Worm (Caenorhabditis elegans) whole organism, L1 larva: Measurements from ENCODE around the gene ceh-34.

ENCODE experiments used
- ceh-63 ChIP-seq: fragments of 200-800 bp; sonication (Bioruptor generic); optimal IDR thresholded peaks from 2 replicates; lab custom pipeline; 2018; ENCODE audit warnings: mild to moderate bottlenecking, missing genetic modification characterization, missing compliant biosample characterization
- dsc-1 ChIP-seq: sonication (generic microtip); optimal IDR thresholded peaks from 2 replicates; lab custom pipeline; 2016; ENCODE audit warnings: mild to moderate bottlenecking, missing genetic modification characterization, missing compliant biosample characterization
- egl-13 ChIP-seq: sonication (generic microtip); optimal IDR thresholded peaks from 2 replicates; lab custom pipeline; 2016; ENCODE audit warnings: missing genotype, missing genetic modification reagents, missing genetic modification characterization, missing compliant biosample characterization
- elt-3 ChIP-seq, 6 experiments: fragments of 150-350 bp in 1 of 6; sonication (generic microtip); optimal IDR thresholded peaks; 2 replicates each; lab custom pipeline; 2017 to 2018; ENCODE audit warnings: missing biosample characterization in 6 of 6, missing genetic modification characterization in 6 of 6, inconsistent platforms in 1 of 6
- pqm-1 ChIP-seq: sonication (generic microtip); optimal IDR thresholded peaks from 3 replicates; lab custom pipeline; 2017; ENCODE audit warnings: missing biosample characterization, missing genetic modification characterization
- ztf-11 ChIP-seq, 2 experiments: sonication (generic microtip); optimal IDR thresholded peaks; 2 replicates each; lab custom pipeline; 2016 to 2017; ENCODE audit warnings: missing genetic modification characterization in 2 of 2, missing biosample characterization in 1 of 2, missing compliant biosample characterization in 1 of 2
- ztf-4 ChIP-seq: fragments of 150-350 bp; optimal IDR thresholded peaks from 2 replicates; lab custom pipeline; 2014; ENCODE audit warnings: missing biosample characterization, missing genetic modification characterization

DNA sequence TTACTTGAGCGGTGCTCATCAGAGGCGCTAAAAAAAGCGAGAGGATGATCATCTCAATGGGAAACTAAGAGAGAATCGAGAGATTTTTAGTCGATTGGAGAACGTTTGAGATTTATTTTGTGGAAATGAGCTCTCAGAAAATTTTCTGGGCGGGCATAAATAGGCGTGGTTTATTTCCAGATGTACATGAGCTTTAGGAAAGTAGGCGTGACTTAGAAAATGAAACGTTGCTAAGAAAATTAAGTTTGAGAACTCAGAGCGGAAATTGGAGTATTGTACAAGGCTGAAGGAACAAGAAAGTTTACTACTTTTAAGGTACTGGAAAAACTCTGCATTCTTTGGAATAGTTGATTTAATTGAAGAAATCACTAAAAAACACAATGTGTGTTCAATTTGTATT lies 49.4 kb upstream of the ceh-34 start, which contains the start of gene T09D3.9:
- TF ChIP-seq egl-13 (tag; lab: Kevin White, UChicago) = no peak
- no peak for TF ChIP-seq ztf-4
- TF ChIP-seq elt-3 (tag; optimal IDR thresholded peaks at IDR 0.05; lab: Kevin White, UChicago) = no peak
- TF ChIP-seq pqm-1 (tag; lab: Kevin White, UChicago) = no peak
- no peak for TF ChIP-seq ceh-63 (GFP tag; lab: Kevin White, UChicago)
- TF ChIP-seq dsc-1 = no peak
- TF ChIP-seq ztf-11 (tag; optimal IDR thresholded peaks at IDR 0.05; lab: Kevin White, UChicago) = no peak
